Worm (Caenorhabditis elegans): Measurements from ENCODE around the gene ife-2.

ce11 chrX:332643-333042, 49.9 kb downstream of the ife-2 start:
- TF ChIP-seq ztf-11 (tag; optimal IDR thresholded peaks at IDR 0.05) (no peak), jun-1 (tag; optimal IDR thresholded peaks at IDR 0.05) (no peak), skn-1 (tag; optimal IDR thresholded peaks at IDR 0.05) (no peak), mdl-1 (tag; optimal IDR thresholded peaks at IDR 0.05) (no peak), lin-35 (GFP tag; optimal IDR thresholded peaks at IDR 0.05) (no peak), lin-39 (tag; optimal IDR thresholded peaks at IDR 0.05) (no peak)
